Worm (Caenorhabditis elegans) whole organism, L1 larva: ENCODE results near the gene oac-42.

Source experiments
- aha-1 ChIP-seq: fragments of 150-350 bp; optimal IDR thresholded peaks from 2 replicates; lab custom pipeline; 2014; ENCODE audit warnings: missing biosample characterization, missing genetic modification characterization
- alr-1 ChIP-seq: fragments of 200-800 bp; sonication (Bioruptor generic); optimal IDR thresholded peaks from 2 replicates; lab custom pipeline; 2018; ENCODE audit warnings: borderline replicate concordance, mild to moderate bottlenecking, missing genetic modification characterization, missing compliant biosample characterization
- aly-2 ChIP-seq: fragments of 150-350 bp; optimal IDR thresholded peaks from 2 replicates; lab custom pipeline; 2014; ENCODE audit warnings: missing biosample characterization, missing genetic modification characterization
- ama-1 ChIP-seq: fragments of 150-350 bp; optimal IDR thresholded peaks from 2 replicates; lab custom pipeline; 2014
- ceh-63 ChIP-seq: fragments of 200-800 bp; sonication (Bioruptor generic); optimal IDR thresholded peaks from 2 replicates; lab custom pipeline; 2018; ENCODE audit warnings: mild to moderate bottlenecking, missing genetic modification characterization, missing compliant biosample characterization
- ceh-82 ChIP-seq, 3 experiments: fragments of 150-350 bp in 1 of 3; sonication (generic microtip) in 2 of 3; optimal IDR thresholded peaks; 2 replicates each; lab custom pipeline; 2014 to 2017; ENCODE audit warnings: missing biosample characterization in 3 of 3, missing genetic modification characterization in 3 of 3
- ceh-90 ChIP-seq: sonication (generic microtip); optimal IDR thresholded peaks from 2 replicates; lab custom pipeline; 2016; ENCODE audit warnings: missing genetic modification characterization, missing compliant biosample characterization
- dpl-1 ChIP-seq, 3 experiments: fragments of 150-350 bp in 2 of 3; sonication (generic microtip) in 1 of 3; optimal IDR thresholded peaks; 2 replicates each; lab custom pipeline; 2014 to 2017; ENCODE audit warnings: missing biosample characterization in 3 of 3, missing genetic modification characterization in 3 of 3, missing genetic modification reagents in 3 of 3
- dsc-1 ChIP-seq: sonication (generic microtip); optimal IDR thresholded peaks from 2 replicates; lab custom pipeline; 2016; ENCODE audit warnings: mild to moderate bottlenecking, missing genetic modification characterization, missing compliant biosample characterization
- efl-1 ChIP-seq, 4 experiments: fragments of 150-350 bp; optimal IDR thresholded peaks in 3 of 4; peaks in 1 of 4; 1 replicate in 1 of 4; 2 replicates in 3 of 4; lab custom pipeline; 2014; ENCODE audit warnings: missing biosample characterization in 2 of 4, missing genetic modification characterization in 2 of 4, missing genetic modification reagents in 2 of 4
- efl-3 ChIP-seq: fragments of 200-800 bp; sonication (Bioruptor generic); optimal IDR thresholded peaks from 2 replicates; lab custom pipeline; 2018; ENCODE audit warnings: mild to moderate bottlenecking, missing genetic modification characterization, missing compliant biosample characterization
- egl-27 ChIP-seq, 2 experiments: fragments of 150-350 bp in 1 of 2; sonication (generic microtip); optimal IDR thresholded peaks; 3 replicates each; lab custom pipeline; 2017 to 2018; ENCODE audit warnings: missing biosample characterization in 2 of 2, missing genetic modification characterization in 2 of 2, missing genetic modification reagents in 2 of 2
- elt-2 ChIP-seq: sonication (generic microtip); optimal IDR thresholded peaks from 2 replicates; lab custom pipeline; 2016; ENCODE audit warnings: missing genetic modification characterization, mild to moderate bottlenecking, inconsistent platforms, missing compliant biosample characterization, missing genetic modification reagents
- elt-3 ChIP-seq, 6 experiments: fragments of 150-350 bp in 1 of 6; sonication (generic microtip); optimal IDR thresholded peaks; 2 replicates each; lab custom pipeline; 2017 to 2018; ENCODE audit warnings: missing biosample characterization in 6 of 6, missing genetic modification characterization in 6 of 6, inconsistent platforms in 1 of 6
- ets-5 ChIP-seq: fragments of 200-800 bp; sonication (Bioruptor generic); IDR thresholded peaks from 2 replicates; pipeline ENCODE4 v1.3.6; 2022; ENCODE audit warnings: missing genetic modification characterization, missing compliant biosample characterization
- fkh-8 ChIP-seq: sonication (generic microtip); optimal IDR thresholded peaks from 2 replicates; lab custom pipeline; 2016; ENCODE audit warnings: mild to moderate bottlenecking, missing genetic modification characterization, missing compliant biosample characterization
- grh-1 ChIP-seq: fragments of 200-800 bp; sonication (Bioruptor generic); IDR thresholded peaks from 2 replicates; pipeline ENCODE4 v1.3.6; 2022; ENCODE audit warnings: missing genetic modification reagents, missing genetic modification characterization, missing compliant biosample characterization
- hlh-17 ChIP-seq: fragments of 200-800 bp; sonication (Bioruptor generic); optimal IDR thresholded peaks from 2 replicates; lab custom pipeline; 2018; ENCODE audit warnings: missing genetic modification characterization, mild to moderate bottlenecking, missing compliant biosample characterization, moderate library complexity, borderline replicate concordance
- hlh-4 ChIP-seq: sonication (generic microtip); optimal IDR thresholded peaks from 2 replicates; lab custom pipeline; 2016; ENCODE audit warnings: mild to moderate bottlenecking, missing genetic modification characterization, missing compliant biosample characterization
- hpl-2 ChIP-seq: fragments of 150-350 bp; optimal IDR thresholded peaks from 2 replicates; lab custom pipeline; 2014; ENCODE audit warnings: missing biosample characterization, missing genetic modification reagents, missing genetic modification characterization
- irx-1 ChIP-seq: sonication (generic microtip); optimal IDR thresholded peaks from 2 replicates; lab custom pipeline; 2016; ENCODE audit warnings: missing genetic modification characterization, missing compliant biosample characterization
- jun-1 ChIP-seq: fragments of 150-350 bp; optimal IDR thresholded peaks from 2 replicates; lab custom pipeline; 2014; ENCODE audit warnings: missing biosample characterization, missing genetic modification reagents, missing genetic modification characterization
- lin-13 ChIP-seq: fragments of 150-350 bp; optimal IDR thresholded peaks from 2 replicates; lab custom pipeline; 2014; ENCODE audit warnings: missing biosample characterization, missing genetic modification reagents, missing genetic modification characterization
- lin-14 ChIP-seq: fragments of 200-800 bp; sonication (Bioruptor generic); optimal IDR thresholded peaks from 2 replicates; lab custom pipeline; 2018; ENCODE audit warnings: mild to moderate bottlenecking, missing genetic modification characterization, moderate library complexity, missing compliant biosample characterization
- lin-15B ChIP-seq: fragments of 150-350 bp; sonication (generic microtip); optimal IDR thresholded peaks from 3 replicates; lab custom pipeline; 2014; ENCODE audit warnings: missing biosample characterization, missing genetic modification characterization
- lsy-2 ChIP-seq, 2 experiments: fragments of 150-350 bp; optimal IDR thresholded peaks; 2 replicates each; lab custom pipeline; 2014; ENCODE audit warnings: missing biosample characterization in 2 of 2, missing genetic modification characterization in 2 of 2
- mab-9 ChIP-seq: fragments of 200-800 bp; sonication (Bioruptor generic); IDR thresholded peaks from 2 replicates; pipeline ENCODE4 v1.3.6; 2022; ENCODE audit warnings: missing genetic modification reagents, missing genetic modification characterization, missing compliant biosample characterization
- mdl-1 ChIP-seq, 2 experiments: fragments of 150-350 bp; optimal IDR thresholded peaks; 2 replicates each; lab custom pipeline; 2014 to 2017; ENCODE audit warnings: missing biosample characterization in 2 of 2, missing genetic modification characterization in 2 of 2, inconsistent platforms in 1 of 2
- mef-2 ChIP-seq: fragments of 150-350 bp; optimal IDR thresholded peaks from 2 replicates; lab custom pipeline; 2014; ENCODE audit warnings: missing biosample characterization, missing genetic modification characterization
- mep-1 ChIP-seq: fragments of 150-350 bp; optimal IDR thresholded peaks from 2 replicates; lab custom pipeline; 2014; ENCODE audit warnings: missing biosample characterization, missing genetic modification characterization
- nhr-12 ChIP-seq: sonication (generic microtip); optimal IDR thresholded peaks from 2 replicates; lab custom pipeline; 2017; ENCODE audit warnings: missing biosample characterization, missing genetic modification characterization
- nhr-19 ChIP-seq: fragments of 200-800 bp; sonication (Bioruptor generic); conservative IDR thresholded peaks from 2 replicates; pipeline ENCODE4 v1.3.6; 2022; ENCODE audit warnings: missing genetic modification characterization, missing compliant biosample characterization
- nhr-237 ChIP-seq: fragments of 150-350 bp; optimal IDR thresholded peaks from 2 replicates; lab custom pipeline; 2014; ENCODE audit warnings: missing biosample characterization, missing genetic modification characterization
- nhr-28 ChIP-seq: fragments of 150-350 bp; optimal IDR thresholded peaks from 2 replicates; lab custom pipeline; 2014; ENCODE audit warnings: missing biosample characterization, missing genetic modification characterization
- nhr-47 ChIP-seq: sonication (generic microtip); optimal IDR thresholded peaks from 2 replicates; lab custom pipeline; 2016; ENCODE audit warnings: mild to moderate bottlenecking, missing genetic modification characterization, moderate library complexity, missing compliant biosample characterization
- nhr-71 ChIP-seq: sonication (generic microtip); optimal IDR thresholded peaks from 2 replicates; lab custom pipeline; 2016; ENCODE audit warnings: mild to moderate bottlenecking, missing genetic modification characterization, moderate library complexity, missing compliant biosample characterization
- nhr-76 ChIP-seq: sonication (generic microtip); optimal IDR thresholded peaks from 2 replicates; lab custom pipeline; 2017; ENCODE audit warnings: missing biosample characterization, missing genetic modification characterization
- nhr-77 ChIP-seq: fragments of 150-350 bp; optimal IDR thresholded peaks from 2 replicates; lab custom pipeline; 2014; ENCODE audit warnings: missing biosample characterization, missing genetic modification characterization
- nhr-84 ChIP-seq: sonication (generic microtip); optimal IDR thresholded peaks from 2 replicates; lab custom pipeline; 2017; ENCODE audit warnings: missing biosample characterization, missing genetic modification characterization
- nhr-90 ChIP-seq: sonication (generic microtip); optimal IDR thresholded peaks from 2 replicates; lab custom pipeline; 2016; ENCODE audit warnings: mild to moderate bottlenecking, missing genetic modification characterization, missing compliant biosample characterization; ENCODE audit not compliant: poor library complexity
- pag-3 ChIP-seq: sonication (generic microtip); optimal IDR thresholded peaks from 2 replicates; lab custom pipeline; 2017; ENCODE audit warnings: missing genetic modification characterization, mild to moderate bottlenecking, missing compliant biosample characterization, antibody characterized with exemption, borderline replicate concordance; ENCODE audit not compliant: insufficient read depth
- pax-3 ChIP-seq: fragments of 200-800 bp; sonication (Bioruptor generic); optimal IDR thresholded peaks from 2 replicates; lab custom pipeline; 2018; ENCODE audit warnings: mild to moderate bottlenecking, missing genetic modification characterization, moderate library complexity, missing compliant biosample characterization
- pqm-1 ChIP-seq: sonication (generic microtip); optimal IDR thresholded peaks from 3 replicates; lab custom pipeline; 2017; ENCODE audit warnings: missing biosample characterization, missing genetic modification characterization
- skn-1 ChIP-seq: fragments of 150-350 bp; optimal IDR thresholded peaks from 2 replicates; lab custom pipeline; 2014; ENCODE audit warnings: missing biosample characterization, missing genetic modification characterization
- snpc-4 ChIP-seq: fragments of 150-350 bp; optimal IDR thresholded peaks from 2 replicates; lab custom pipeline; 2014; ENCODE audit warnings: missing biosample characterization, missing genetic modification characterization
- snu-23 ChIP-seq: sonication (generic microtip); optimal IDR thresholded peaks from 2 replicates; lab custom pipeline; 2016; ENCODE audit warnings: missing genetic modification characterization, missing compliant biosample characterization
- sox-4 ChIP-seq: sonication (generic microtip); optimal IDR thresholded peaks from 2 replicates; lab custom pipeline; 2016; ENCODE audit warnings: missing genetic modification characterization, missing compliant biosample characterization
- swsn-7 ChIP-seq: sonication (generic microtip); optimal IDR thresholded peaks from 2 replicates; lab custom pipeline; 2016; ENCODE audit warnings: missing genetic modification characterization, missing compliant biosample characterization
- unc-30 ChIP-seq: sonication (generic microtip); optimal IDR thresholded peaks from 2 replicates; lab custom pipeline; 2017; ENCODE audit warnings: missing biosample characterization, missing genetic modification characterization
- vab-15 ChIP-seq: sonication (generic microtip); optimal IDR thresholded peaks from 2 replicates; lab custom pipeline; 2017; ENCODE audit warnings: missing genotype, mild to moderate bottlenecking, missing genetic modification characterization, missing compliant biosample characterization
- zag-1 ChIP-seq: fragments of 150-350 bp; optimal IDR thresholded peaks from 2 replicates; lab custom pipeline; 2014; ENCODE audit warnings: missing biosample characterization, missing genetic modification characterization
- ztf-11 ChIP-seq, 2 experiments: sonication (generic microtip); optimal IDR thresholded peaks; 2 replicates each; lab custom pipeline; 2016 to 2017; ENCODE audit warnings: missing genetic modification characterization in 2 of 2, missing biosample characterization in 1 of 2, missing compliant biosample characterization in 1 of 2

oac-42 gene

ce11 chrV:15873762-15874161 lies 10.8 kb downstream of the oac-42 start (continued):
- TF ChIP-seq mef-2 (tag; lab: Kevin White, UChicago) (no peak), mdl-1 (tag; optimal IDR thresholded peaks at IDR 0.05; lab: Kevin White, UChicago) (peak in 1 of 2 experiments; percentile 76), hpl-2 (GFP tag; lab: Kevin White, UChicago) (peak; percentile 13), alr-1 (no peak), hlh-4 (tag; lab: Kevin White, UChicago) (no peak), nhr-28 (no peak), ama-1 (lab: Kevin White, UChicago) (no peak), ceh-63 (peak; percentile 7), dpl-1 (GFP tag; optimal IDR thresholded peaks at IDR 0.05; lab: Kevin White, UChicago) (peak; percentile 38 to 64 (median 51)), swsn-7 (peak; percentile 69), sox-4 (tag; lab: Kevin White, UChicago) (peak; percentile 24), nhr-19 (peak; percentile 66), efl-3 (no peak), aha-1 (tag; lab: Kevin White, UChicago) (no peak), aly-2 (tag; lab: Kevin White, UChicago) (peak; percentile 44), lin-15B (tag; lab: Kevin White, UChicago) (no peak), grh-1 (GFP tag; lab: Robert Waterston, UW) (peak; percentile 25; the same call in 1 of the 2 replicates), ceh-90 (tag; lab: Kevin White, UChicago) (no peak), ztf-11 (tag; optimal IDR thresholded peaks at IDR 0.05; lab: Kevin White, UChicago) (peak in 1 of 2 experiments; percentile 34), skn-1 (tag; lab: Kevin White, UChicago) (peak; percentile 84), elt-3 (tag; optimal IDR thresholded peaks at IDR 0.05; lab: Kevin White, UChicago) (peak in 1 of 6 experiments; percentile 29), nhr-90 (tag; lab: Kevin White, UChicago) (peak; percentile 76), lsy-2 (tag; optimal IDR thresholded peaks at IDR 0.05; lab: Kevin White, UChicago) (peak; percentile 48 to 63), efl-1 (optimal IDR thresholded peaks at IDR 0.05; lab: Kevin White, UChicago) (peak; percentile 52 to 66), efl-1 (GFP tag; optimal IDR thresholded peaks at IDR 0.05 in 1 of 2; lab: Kevin White, UChicago) (peak; percentile 51 to 96), elt-2 (tag; lab: Kevin White, UChicago) (peak; percentile 59), lin-13 (GFP tag; lab: Kevin White, UChicago) (no peak), pqm-1 (tag; lab: Kevin White, UChicago) (no peak), ceh-82 (tag; optimal IDR thresholded peaks at IDR 0.05; lab: Kevin White, UChicago) (peak; percentile 22 to 85 (median 71)), nhr-47 (tag; lab: Kevin White, UChicago) (peak; percentile 81), nhr-77 (tag; lab: Kevin White, UChicago) (peak; percentile 53), nhr-12 (tag; lab: Kevin White, UChicago) (peak; percentile 12), unc-30 (tag; lab: Kevin White, UChicago) (no peak), fkh-8 (tag; lab: Kevin White, UChicago) (peak; percentile 86), nhr-237 (tag; lab: Kevin White, UChicago) (no peak), mep-1 (peak; percentile 61), pag-3 (tag; lab: Kevin White, UChicago) (no peak), pax-3 (peak; percentile 58), snu-23 (GFP tag; lab: Kevin White, UChicago) (peak; percentile 81), nhr-76 (tag; lab: Kevin White, UChicago) (no peak), zag-1 (tag; lab: Kevin White, UChicago) (no peak), jun-1 (tag; lab: Kevin White, UChicago) (no peak), mab-9 (peak; percentile 42; the same call in 1 of the 2 replicates), dsc-1 (tag; lab: Kevin White, UChicago) (peak; percentile 71), vab-15 (tag; lab: Kevin White, UChicago) (no peak), nhr-84 (tag; lab: Kevin White, UChicago) (no peak), hlh-17 (GFP tag; lab: Kevin White, UChicago) (no peak), ets-5 (no peak), nhr-71 (tag; lab: Kevin White, UChicago) (peak; percentile 76), snpc-4 (tag; lab: Kevin White, UChicago) (peak; percentile 66), lin-14 (GFP tag; lab: Kevin White, UChicago) (no peak), irx-1 (peak; percentile 41), egl-27 (tag; optimal IDR thresholded peaks at IDR 0.05; lab: Kevin White, UChicago) (no peak)
